Worm (Caenorhabditis elegans) whole organism, L1 larva: Measurements from ENCODE around the gene C34F6.10.

Experiments
- C16A3.4 ChIP-seq: fragments of 150-350 bp; optimal IDR thresholded peaks from 2 replicates; lab custom pipeline; 2014; ENCODE audit warnings: missing biosample characterization, missing genetic modification characterization
- F16B12.6 ChIP-seq: fragments of 150-350 bp; optimal IDR thresholded peaks from 2 replicates; lab custom pipeline; 2014; ENCODE audit warnings: missing biosample characterization, missing genetic modification characterization
- alr-1 ChIP-seq: fragments of 200-800 bp; sonication (Bioruptor generic); optimal IDR thresholded peaks from 2 replicates; lab custom pipeline; 2018; ENCODE audit warnings: borderline replicate concordance, mild to moderate bottlenecking, missing genetic modification characterization, missing compliant biosample characterization
- aly-2 ChIP-seq: fragments of 150-350 bp; optimal IDR thresholded peaks from 2 replicates; lab custom pipeline; 2014; ENCODE audit warnings: missing biosample characterization, missing genetic modification characterization
- ama-1 ChIP-seq: fragments of 150-350 bp; optimal IDR thresholded peaks from 2 replicates; lab custom pipeline; 2014
- ceh-63 ChIP-seq: fragments of 200-800 bp; sonication (Bioruptor generic); optimal IDR thresholded peaks from 2 replicates; lab custom pipeline; 2018; ENCODE audit warnings: mild to moderate bottlenecking, missing genetic modification characterization, missing compliant biosample characterization
- ceh-88 ChIP-seq: fragments of 200-800 bp; sonication (Bioruptor generic); IDR thresholded peaks from 2 replicates; pipeline ENCODE4 v1.3.6; 2022; ENCODE audit warnings: missing genetic modification characterization, missing compliant biosample characterization
- ceh-90 ChIP-seq: sonication (generic microtip); optimal IDR thresholded peaks from 2 replicates; lab custom pipeline; 2016; ENCODE audit warnings: missing genetic modification characterization, missing compliant biosample characterization
- ces-1 ChIP-seq: fragments of 150-350 bp; optimal IDR thresholded peaks from 2 replicates; lab custom pipeline; 2014; ENCODE audit warnings: missing biosample characterization, missing genetic modification reagents, missing genetic modification characterization
- dsc-1 ChIP-seq: sonication (generic microtip); optimal IDR thresholded peaks from 2 replicates; lab custom pipeline; 2016; ENCODE audit warnings: mild to moderate bottlenecking, missing genetic modification characterization, missing compliant biosample characterization
- efl-1 ChIP-seq, 4 experiments: fragments of 150-350 bp; optimal IDR thresholded peaks in 3 of 4; peaks in 1 of 4; 1 replicate in 1 of 4; 2 replicates in 3 of 4; lab custom pipeline; 2014; ENCODE audit warnings: missing biosample characterization in 2 of 4, missing genetic modification characterization in 2 of 4, missing genetic modification reagents in 2 of 4
- egl-13 ChIP-seq: sonication (generic microtip); optimal IDR thresholded peaks from 2 replicates; lab custom pipeline; 2016; ENCODE audit warnings: missing genotype, missing genetic modification reagents, missing genetic modification characterization, missing compliant biosample characterization
- elt-2 ChIP-seq: sonication (generic microtip); optimal IDR thresholded peaks from 2 replicates; lab custom pipeline; 2016; ENCODE audit warnings: missing genetic modification characterization, mild to moderate bottlenecking, inconsistent platforms, missing compliant biosample characterization, missing genetic modification reagents
- elt-3 ChIP-seq, 6 experiments: fragments of 150-350 bp in 1 of 6; sonication (generic microtip); optimal IDR thresholded peaks; 2 replicates each; lab custom pipeline; 2017 to 2018; ENCODE audit warnings: missing biosample characterization in 6 of 6, missing genetic modification characterization in 6 of 6, inconsistent platforms in 1 of 6
- ets-5 ChIP-seq: fragments of 200-800 bp; sonication (Bioruptor generic); IDR thresholded peaks from 2 replicates; pipeline ENCODE4 v1.3.6; 2022; ENCODE audit warnings: missing genetic modification characterization, missing compliant biosample characterization
- fkh-8 ChIP-seq: sonication (generic microtip); optimal IDR thresholded peaks from 2 replicates; lab custom pipeline; 2016; ENCODE audit warnings: mild to moderate bottlenecking, missing genetic modification characterization, missing compliant biosample characterization
- fos-1 ChIP-seq: fragments of 150-350 bp; optimal IDR thresholded peaks from 2 replicates; lab custom pipeline; 2014; ENCODE audit warnings: missing biosample characterization, missing genetic modification characterization
- grh-1 ChIP-seq: fragments of 200-800 bp; sonication (Bioruptor generic); IDR thresholded peaks from 2 replicates; pipeline ENCODE4 v1.3.6; 2022; ENCODE audit warnings: missing genetic modification reagents, missing genetic modification characterization, missing compliant biosample characterization
- hlh-4 ChIP-seq: sonication (generic microtip); optimal IDR thresholded peaks from 2 replicates; lab custom pipeline; 2016; ENCODE audit warnings: mild to moderate bottlenecking, missing genetic modification characterization, missing compliant biosample characterization
- hpl-2 ChIP-seq: fragments of 150-350 bp; optimal IDR thresholded peaks from 2 replicates; lab custom pipeline; 2014; ENCODE audit warnings: missing biosample characterization, missing genetic modification reagents, missing genetic modification characterization
- irx-1 ChIP-seq: sonication (generic microtip); optimal IDR thresholded peaks from 2 replicates; lab custom pipeline; 2016; ENCODE audit warnings: missing genetic modification characterization, missing compliant biosample characterization
- jun-1 ChIP-seq: fragments of 150-350 bp; optimal IDR thresholded peaks from 2 replicates; lab custom pipeline; 2014; ENCODE audit warnings: missing biosample characterization, missing genetic modification reagents, missing genetic modification characterization
- lin-14 ChIP-seq: fragments of 200-800 bp; sonication (Bioruptor generic); optimal IDR thresholded peaks from 2 replicates; lab custom pipeline; 2018; ENCODE audit warnings: mild to moderate bottlenecking, missing genetic modification characterization, moderate library complexity, missing compliant biosample characterization
- lin-15B ChIP-seq: fragments of 150-350 bp; sonication (generic microtip); optimal IDR thresholded peaks from 3 replicates; lab custom pipeline; 2014; ENCODE audit warnings: missing biosample characterization, missing genetic modification characterization
- lin-35 ChIP-seq, 2 experiments: fragments of 150-350 bp; optimal IDR thresholded peaks; 2 replicates each; lab custom pipeline; 2014; ENCODE audit warnings: missing biosample characterization in 2 of 2, missing genetic modification characterization in 2 of 2, missing genetic modification reagents in 2 of 2
- lsy-2 ChIP-seq, 2 experiments: fragments of 150-350 bp; optimal IDR thresholded peaks; 2 replicates each; lab custom pipeline; 2014; ENCODE audit warnings: missing biosample characterization in 2 of 2, missing genetic modification characterization in 2 of 2
- mef-2 ChIP-seq: fragments of 150-350 bp; optimal IDR thresholded peaks from 2 replicates; lab custom pipeline; 2014; ENCODE audit warnings: missing biosample characterization, missing genetic modification characterization
- mep-1 ChIP-seq: fragments of 150-350 bp; optimal IDR thresholded peaks from 2 replicates; lab custom pipeline; 2014; ENCODE audit warnings: missing biosample characterization, missing genetic modification characterization
- nhr-19 ChIP-seq: fragments of 200-800 bp; sonication (Bioruptor generic); conservative IDR thresholded peaks from 2 replicates; pipeline ENCODE4 v1.3.6; 2022; ENCODE audit warnings: missing genetic modification characterization, missing compliant biosample characterization
- nhr-20 ChIP-seq: sonication (generic microtip); optimal IDR thresholded peaks from 2 replicates; lab custom pipeline; 2016; ENCODE audit warnings: mild to moderate bottlenecking, missing genetic modification characterization, missing compliant biosample characterization
- nhr-237 ChIP-seq: fragments of 150-350 bp; optimal IDR thresholded peaks from 2 replicates; lab custom pipeline; 2014; ENCODE audit warnings: missing biosample characterization, missing genetic modification characterization
- nhr-28 ChIP-seq: fragments of 150-350 bp; optimal IDR thresholded peaks from 2 replicates; lab custom pipeline; 2014; ENCODE audit warnings: missing biosample characterization, missing genetic modification characterization
- nhr-47 ChIP-seq: sonication (generic microtip); optimal IDR thresholded peaks from 2 replicates; lab custom pipeline; 2016; ENCODE audit warnings: mild to moderate bottlenecking, missing genetic modification characterization, moderate library complexity, missing compliant biosample characterization
- nhr-71 ChIP-seq: sonication (generic microtip); optimal IDR thresholded peaks from 2 replicates; lab custom pipeline; 2016; ENCODE audit warnings: mild to moderate bottlenecking, missing genetic modification characterization, moderate library complexity, missing compliant biosample characterization
- nhr-76 ChIP-seq: sonication (generic microtip); optimal IDR thresholded peaks from 2 replicates; lab custom pipeline; 2017; ENCODE audit warnings: missing biosample characterization, missing genetic modification characterization
- nhr-77 ChIP-seq: fragments of 150-350 bp; optimal IDR thresholded peaks from 2 replicates; lab custom pipeline; 2014; ENCODE audit warnings: missing biosample characterization, missing genetic modification characterization
- nhr-84 ChIP-seq: sonication (generic microtip); optimal IDR thresholded peaks from 2 replicates; lab custom pipeline; 2017; ENCODE audit warnings: missing biosample characterization, missing genetic modification characterization
- pag-3 ChIP-seq: sonication (generic microtip); optimal IDR thresholded peaks from 2 replicates; lab custom pipeline; 2017; ENCODE audit warnings: missing genetic modification characterization, mild to moderate bottlenecking, missing compliant biosample characterization, antibody characterized with exemption, borderline replicate concordance; ENCODE audit not compliant: insufficient read depth
- rnt-1 ChIP-seq: sonication (generic microtip); optimal IDR thresholded peaks from 2 replicates; lab custom pipeline; 2016; ENCODE audit warnings: mild to moderate bottlenecking, missing genetic modification characterization, moderate library complexity, missing compliant biosample characterization
- skn-1 ChIP-seq: fragments of 150-350 bp; optimal IDR thresholded peaks from 2 replicates; lab custom pipeline; 2014; ENCODE audit warnings: missing biosample characterization, missing genetic modification characterization
- snpc-4 ChIP-seq: fragments of 150-350 bp; optimal IDR thresholded peaks from 2 replicates; lab custom pipeline; 2014; ENCODE audit warnings: missing biosample characterization, missing genetic modification characterization
- sox-4 ChIP-seq: sonication (generic microtip); optimal IDR thresholded peaks from 2 replicates; lab custom pipeline; 2016; ENCODE audit warnings: missing genetic modification characterization, missing compliant biosample characterization
- sptf-1 ChIP-seq: fragments of 150-350 bp; optimal IDR thresholded peaks from 2 replicates; lab custom pipeline; 2014; ENCODE audit warnings: missing biosample characterization, missing genetic modification characterization
- swsn-7 ChIP-seq: sonication (generic microtip); optimal IDR thresholded peaks from 2 replicates; lab custom pipeline; 2016; ENCODE audit warnings: missing genetic modification characterization, missing compliant biosample characterization
- tlp-1 ChIP-seq: fragments of 150-350 bp; optimal IDR thresholded peaks from 2 replicates; lab custom pipeline; 2014; ENCODE audit warnings: missing biosample characterization, missing genetic modification characterization
- unc-130 ChIP-seq: fragments of 150-350 bp; optimal IDR thresholded peaks from 2 replicates; lab custom pipeline; 2017; ENCODE audit warnings: missing biosample characterization, missing genetic modification characterization, inconsistent platforms
- unc-30 ChIP-seq: sonication (generic microtip); optimal IDR thresholded peaks from 2 replicates; lab custom pipeline; 2017; ENCODE audit warnings: missing biosample characterization, missing genetic modification characterization
- unc-98 ChIP-seq: fragments of 200-800 bp; sonication (Bioruptor generic); IDR thresholded peaks from 2 replicates; pipeline ENCODE4 v1.3.6; 2022; ENCODE audit warnings: missing genetic modification characterization, missing compliant biosample characterization
- xbp-1 ChIP-seq: sonication (generic microtip); optimal IDR thresholded peaks from 2 replicates; lab custom pipeline; 2016; ENCODE audit warnings: missing genetic modification characterization, missing compliant biosample characterization
- ztf-4 ChIP-seq: fragments of 150-350 bp; optimal IDR thresholded peaks from 2 replicates; lab custom pipeline; 2014; ENCODE audit warnings: missing biosample characterization, missing genetic modification characterization

The C34F6.10 gene

ce11 chrX:11199155-11199554 is 41.3 kb downstream of the C34F6.10 start, which contains the start of gene col-178:
Gene col-178 (plus strand): TSS chrX:11199455.
- TF ChIP-seq ama-1 (lab: Kevin White, UChicago): no peak
- TF ChIP-seq nhr-71 (tag; lab: Kevin White, UChicago): no peak
- TF ChIP-seq dsc-1 (tag; lab: Kevin White, UChicago): no peak
- TF ChIP-seq ceh-88: no peak
- TF ChIP-seq alr-1 (tag; lab: Kevin White, UChicago): no peak
- no peak for TF ChIP-seq nhr-47 (tag; lab: Kevin White, UChicago)
- TF ChIP-seq ceh-90 (tag; lab: Kevin White, UChicago): no peak
- no peak for TF ChIP-seq snpc-4 (tag; lab: Kevin White, UChicago)
- no peak for TF ChIP-seq lsy-2 (tag; optimal IDR thresholded peaks at IDR 0.05; lab: Kevin White, UChicago)
- TF ChIP-seq tlp-1 (tag; lab: Kevin White, UChicago): no peak
- TF ChIP-seq jun-1 (tag; lab: Kevin White, UChicago): no peak
- no peak for TF ChIP-seq nhr-77 (tag; lab: Kevin White, UChicago)
- TF ChIP-seq grh-1 (GFP tag; lab: Robert Waterston, UW): no peak

ce11 chrX:11196741-11197140 is 43.7 kb downstream of the C34F6.10 start, which contains the start of gene C34F6.1:
Gene C34F6.1 (minus strand): TSS chrX:11196841.
- TF ChIP-seq lin-15B (no peak), fkh-8 (tag; lab: Kevin White, UChicago) (no peak), irx-1 (tag; lab: Kevin White, UChicago) (no peak), nhr-20 (tag; lab: Kevin White, UChicago) (no peak), rnt-1 (no peak), sox-4 (tag; lab: Kevin White, UChicago) (no peak), ets-5 (no peak), nhr-19 (no peak), skn-1 (tag; lab: Kevin White, UChicago) (no peak)

- TF ChIP-seq mep-1 (tag; lab: Kevin White, UChicago): no peak
- no peak for TF ChIP-seq efl-1 (optimal IDR thresholded peaks at IDR 0.05; lab: Kevin White, UChicago)
- peak in 1 of 2 experiments; percentile 73 for TF ChIP-seq efl-1 (GFP tag; optimal IDR thresholded peaks at IDR 0.05 in 1 of 2; lab: Kevin White, UChicago)
- TF ChIP-seq nhr-237: no peak
- TF ChIP-seq ztf-4 (tag; lab: Kevin White, UChicago): no peak
- no peak for TF ChIP-seq ces-1
- TF ChIP-seq hlh-4: no peak
- no peak for TF ChIP-seq alr-1 (tag; lab: Kevin White, UChicago)
- TF ChIP-seq mef-2: no peak
- TF ChIP-seq F16B12.6: no peak
- TF ChIP-seq unc-98 (GFP tag; lab: Robert Waterston, UW): 0 out of 2 replicates have a peak, but pooled peaks have one; percentile 25
- TF ChIP-seq lin-35 (GFP tag; optimal IDR thresholded peaks at IDR 0.05; lab: Kevin White, UChicago): no peak
- no peak for TF ChIP-seq ets-5
- TF ChIP-seq lin-14 (GFP tag; lab: Kevin White, UChicago): peak; percentile 65
- TF ChIP-seq nhr-71 (tag; lab: Kevin White, UChicago): peak; percentile 52
- no peak for TF ChIP-seq skn-1 (tag; lab: Kevin White, UChicago)
- no peak for TF ChIP-seq snpc-4 (tag; lab: Kevin White, UChicago)
- TF ChIP-seq hpl-2 (GFP tag; lab: Kevin White, UChicago): no peak
- no peak for TF ChIP-seq swsn-7
- no peak for TF ChIP-seq fos-1 (tag; lab: Kevin White, UChicago)
- no peak for TF ChIP-seq unc-30 (tag; lab: Kevin White, UChicago)
- no peak for TF ChIP-seq xbp-1 (tag; lab: Kevin White, UChicago)
- no peak for TF ChIP-seq nhr-84 (tag; lab: Kevin White, UChicago)
- TF ChIP-seq elt-2 (tag; lab: Kevin White, UChicago): no peak
- no peak for TF ChIP-seq C16A3.4
- TF ChIP-seq unc-130 (tag; lab: Kevin White, UChicago): no peak
- no peak for TF ChIP-seq elt-3 (tag; optimal IDR thresholded peaks at IDR 0.05; lab: Kevin White, UChicago)
- TF ChIP-seq ceh-88: no peak
- TF ChIP-seq nhr-28 (tag; lab: Kevin White, UChicago): no peak
- TF ChIP-seq nhr-76 (tag; lab: Kevin White, UChicago): no peak
- TF ChIP-seq ceh-63 (GFP tag; lab: Kevin White, UChicago): no peak
- TF ChIP-seq egl-13 (tag; lab: Kevin White, UChicago): no peak
- TF ChIP-seq sptf-1 (tag; lab: Kevin White, UChicago): no peak
- no peak for TF ChIP-seq pag-3 (tag; lab: Kevin White, UChicago)
- no peak for TF ChIP-seq aly-2 (tag; lab: Kevin White, UChicago)
Observed at ce11 chrX:11193670-11194069, 46.8 kb downstream of the C34F6.10 start.
